Fruit fly (Drosophila melanogaster): ENCODE data around the gene CG12985.

DNA sequence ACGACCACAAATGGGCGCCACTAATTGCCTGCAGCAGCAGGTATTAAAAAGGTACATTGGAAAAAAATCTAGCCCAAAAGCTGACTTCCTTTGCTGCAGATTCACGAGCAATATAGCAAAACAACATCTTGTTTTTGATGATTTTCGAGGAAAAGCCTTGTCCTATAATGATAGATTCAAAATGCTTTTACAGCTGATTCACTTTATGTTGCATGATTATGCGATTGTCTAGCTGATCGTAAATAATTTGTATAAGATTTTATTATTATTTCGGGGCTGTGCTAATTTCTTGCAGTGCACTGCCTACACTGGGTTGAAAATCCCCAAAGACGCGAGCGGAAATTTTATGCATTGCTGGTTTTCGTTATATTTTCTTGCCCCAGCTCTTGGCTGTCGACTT, 31.0 kb downstream of the CG12985 start:
- no peak for TF ChIP-seq CG17385 (GFP tag; optimal IDR thresholded peaks at IDR 0.05)
- TF ChIP-seq CG8388 (GFP tag; optimal IDR thresholded peaks at IDR 0.05): no peak
- peak; percentile 22 for TF ChIP-seq CG15269 (tag; optimal IDR thresholded peaks at IDR 0.05)
- TF ChIP-seq chn (GFP tag; optimal IDR thresholded peaks at IDR 0.05): no peak
- TF ChIP-seq kni (GFP tag; optimal IDR thresholded peaks at IDR 0.05): no peak
- peak; percentile 27; the same call in 1 of the 2 replicates for TF ChIP-seq Xrp1 (GFP tag; IDR thresholded peaks at IDR 0.05)

All from whole organism, embryonic.